Fruit fly (Drosophila melanogaster) whole organism, wandering third instar larva: ENCODE data around the gene erm.

ENCODE experiments used
- Abd-B ChIP-seq: fragments of >200 bp; optimal IDR thresholded peaks from 2 replicates; lab custom pipeline; 2017; ENCODE audit warnings: missing biosample characterization, missing genetic modification characterization
- CG32264 ChIP-seq: fragments of 200-800 bp; sonication (Bioruptor generic); optimal IDR thresholded peaks from 2 replicates; lab custom pipeline; 2016; ENCODE audit warnings: missing biosample characterization, missing genetic modification characterization
- CG9705 ChIP-seq: fragments of 200-800 bp; sonication (Bioruptor generic); optimal IDR thresholded peaks from 2 replicates; lab custom pipeline; 2018; ENCODE audit warnings: missing biosample characterization, mild to moderate bottlenecking, missing genetic modification characterization
- CrebA ChIP-seq: fragments of 200-800 bp; sonication (Bioruptor generic); optimal IDR thresholded peaks from 2 replicates; lab custom pipeline; 2016; ENCODE audit warnings: missing biosample characterization, mild to moderate bottlenecking, missing genetic modification characterization, borderline replicate concordance
- Dfd ChIP-seq: fragments of >200 bp; optimal IDR thresholded peaks from 2 replicates; lab custom pipeline; 2017; ENCODE audit warnings: missing biosample characterization, missing genetic modification characterization
- Dif ChIP-seq: fragments of 200-275, 200-300 bp; sonication (Bioruptor generic); optimal IDR thresholded peaks from 2 replicates; lab custom pipeline; 2018; ENCODE audit warnings: missing biosample characterization, missing genetic modification characterization; ENCODE audit not compliant: partially characterized antibody
- GATAd ChIP-seq: sonication (Bioruptor generic); optimal IDR thresholded peaks from 2 replicates; lab custom pipeline; 2016; ENCODE audit warnings: missing biosample characterization, missing genetic modification characterization
- HLH106 ChIP-seq: fragments of 200-800 bp; optimal IDR thresholded peaks from 3 replicates; lab custom pipeline; 2019; ENCODE audit warnings: missing biosample characterization, mild to moderate bottlenecking, missing genetic modification characterization, moderate library complexity
- Hnf4 ChIP-seq: fragments of 200-800 bp; sonication (Bioruptor generic); optimal IDR thresholded peaks from 2 replicates; lab custom pipeline; 2016; ENCODE audit warnings: missing biosample characterization, mild to moderate bottlenecking, missing genetic modification characterization
- Hr78 ChIP-seq: fragments of >200 bp; optimal IDR thresholded peaks from 2 replicates; lab custom pipeline; 2017; ENCODE audit warnings: missing biosample characterization, missing genetic modification characterization
- Mio ChIP-seq: sonication (Bioruptor generic); optimal IDR thresholded peaks from 2 replicates; lab custom pipeline; 2016; ENCODE audit warnings: missing biosample characterization, missing genetic modification characterization
- Myc ChIP-seq: fragments of >200 bp; optimal IDR thresholded peaks from 2 replicates; lab custom pipeline; 2017
- OdsH ChIP-seq: fragments of 200-800 bp; sonication (Bioruptor generic); optimal IDR thresholded peaks from 2 replicates; lab custom pipeline; 2016; ENCODE audit warnings: missing biosample characterization, mild to moderate bottlenecking, missing genetic modification characterization
- Rel ChIP-seq, 2 experiments: fragments of 200-800 bp; sonication (Bioruptor generic) in 1 of 2; optimal IDR thresholded peaks; 2 replicates in 1 of 2; 3 replicates in 1 of 2; lab custom pipeline; 2016 to 2019; ENCODE audit warnings: mild to moderate bottlenecking in 2 of 2, missing biosample characterization in 2 of 2, missing genetic modification characterization in 2 of 2, moderate library complexity in 1 of 2
- Sp1 ChIP-seq: fragments of 200-800 bp; sonication (Bioruptor generic); optimal IDR thresholded peaks from 3 replicates; lab custom pipeline; 2019; ENCODE audit warnings: missing biosample characterization, mild to moderate bottlenecking, missing genetic modification characterization, moderate library complexity
- br ChIP-seq: fragments of 200-800 bp; sonication (Bioruptor generic); optimal IDR thresholded peaks from 2 replicates; lab custom pipeline; 2016; ENCODE audit warnings: missing biosample characterization, missing genetic modification characterization
- brk ChIP-seq: fragments of 200-800 bp; sonication (Bioruptor generic); optimal IDR thresholded peaks from 2 replicates; lab custom pipeline; 2016; ENCODE audit warnings: missing biosample characterization, mild to moderate bottlenecking, missing genetic modification characterization
- ey ChIP-seq: fragments of 200-800 bp; sonication (Bioruptor generic); optimal IDR thresholded peaks from 2 replicates; lab custom pipeline; 2016; ENCODE audit warnings: missing biosample characterization, missing genetic modification characterization
- h ChIP-seq: fragments of 200-800 bp; sonication (Bioruptor generic); optimal IDR thresholded peaks from 3 replicates; lab custom pipeline; 2016; ENCODE audit warnings: missing biosample characterization, mild to moderate bottlenecking, missing genetic modification characterization
- lola ChIP-seq: fragments of >200 bp; optimal IDR thresholded peaks from 2 replicates; lab custom pipeline; 2017; ENCODE audit warnings: missing biosample characterization, missing genetic modification characterization
- pan ChIP-seq: fragments of >200 bp; optimal IDR thresholded peaks from 2 replicates; lab custom pipeline; 2017
- psq ChIP-seq: fragments of 200-800 bp; sonication (Bioruptor generic); optimal IDR thresholded peaks from 3 replicates; lab custom pipeline; 2017; ENCODE audit warnings: missing biosample characterization, mild to moderate bottlenecking, missing genetic modification characterization, moderate library complexity
- rgr ChIP-seq: fragments of 200-800 bp; sonication (Bioruptor generic); optimal IDR thresholded peaks from 3 replicates; lab custom pipeline; 2016; ENCODE audit warnings: missing biosample characterization, mild to moderate bottlenecking, missing genetic modification characterization
- sage ChIP-seq: fragments of 200-800 bp; sonication (Bioruptor generic); optimal IDR thresholded peaks from 2 replicates; lab custom pipeline; 2016; ENCODE audit warnings: missing biosample characterization, mild to moderate bottlenecking, missing genetic modification characterization
- sv ChIP-seq: fragments of 200-800 bp; sonication (Bioruptor generic); optimal IDR thresholded peaks from 3 replicates; lab custom pipeline; 2016; ENCODE audit warnings: missing biosample characterization, missing genetic modification characterization
- tai ChIP-seq: sonication (Bioruptor generic); optimal IDR thresholded peaks from 2 replicates; lab custom pipeline; 2016; ENCODE audit warnings: missing biosample characterization, missing genetic modification characterization
- usp ChIP-seq: fragments of >200 bp; optimal IDR thresholded peaks from 2 replicates; lab custom pipeline; 2017; ENCODE audit warnings: missing biosample characterization, missing genetic modification characterization
- woc ChIP-seq: sonication (Bioruptor generic); optimal IDR thresholded peaks from 2 replicates; lab custom pipeline; 2016; ENCODE audit warnings: missing biosample characterization, mild to moderate bottlenecking, missing genetic modification characterization

The erm gene

DNA sequence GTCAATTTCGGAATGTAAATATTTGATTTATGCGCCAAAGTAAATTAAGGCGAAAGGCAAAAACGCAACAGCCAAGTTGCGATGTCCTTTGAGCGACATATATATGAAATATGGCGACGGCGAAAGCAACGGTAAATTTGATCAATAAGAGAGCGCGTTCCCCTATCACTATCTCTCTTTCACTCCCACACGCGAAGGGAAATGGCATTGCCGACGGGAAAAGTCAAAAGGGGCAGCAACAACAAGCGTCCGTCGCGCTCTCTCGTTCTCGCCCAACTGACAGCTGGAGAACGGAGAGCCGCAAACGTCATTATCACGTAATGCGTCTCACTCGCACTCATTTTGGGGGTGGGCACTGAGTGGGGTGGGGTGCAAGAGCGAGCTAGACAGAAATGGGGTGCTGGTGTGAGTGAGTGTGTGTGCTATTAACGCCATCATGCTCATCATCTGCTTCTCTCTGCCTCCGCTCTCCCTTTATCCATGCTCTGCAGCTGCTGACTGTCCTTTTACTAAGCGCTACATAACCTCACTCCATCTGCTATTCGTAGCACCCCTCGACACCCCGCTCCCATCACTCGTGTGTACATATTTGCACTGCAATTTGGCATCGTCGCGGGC lies at the start of gene erm:
erm (minus strand) TSS at position 51 of the 618 bp plus-strand sequence.
- TF ChIP-seq brk (GFP tag; lab: Kevin White, UChicago): no peak
- no peak for TF ChIP-seq HLH106 (tag; lab: Kevin White, UChicago)
- no peak for TF ChIP-seq Dif (GFP tag; lab: Kevin White, UChicago)
- TF ChIP-seq OdsH (GFP tag; lab: Kevin White, UChicago): no peak
- TF ChIP-seq Myc (lab: Kevin White, UChicago): no peak
- TF ChIP-seq woc (GFP tag; lab: Kevin White, UChicago): no peak
- TF ChIP-seq sv (GFP tag; lab: Kevin White, UChicago): no peak

dm6 chr2L:2015204-2015603 lies 45.0 kb upstream of the erm start:
- TF ChIP-seq CrebA (GFP tag; lab: Kevin White, UChicago) (no peak), Sp1 (GFP tag; lab: Kevin White, UChicago) (no peak), Dif (GFP tag; lab: Kevin White, UChicago) (no peak), CG32264 (GFP tag; lab: Kevin White, UChicago) (no peak)

dm6 chr2L:2013836-2014434 lies 43.8 kb upstream of the erm start:
- no peak for TF ChIP-seq pan (lab: Kevin White, UChicago)
- no peak for TF ChIP-seq usp (GFP tag; lab: Kevin White, UChicago)
- no peak for TF ChIP-seq psq
- no peak for TF ChIP-seq lola (GFP tag; lab: Kevin White, UChicago)
- no peak for TF ChIP-seq ey (GFP tag; lab: Kevin White, UChicago)
- TF ChIP-seq Myc (lab: Kevin White, UChicago): no peak
- TF ChIP-seq sv (GFP tag; lab: Kevin White, UChicago): no peak

DNA sequence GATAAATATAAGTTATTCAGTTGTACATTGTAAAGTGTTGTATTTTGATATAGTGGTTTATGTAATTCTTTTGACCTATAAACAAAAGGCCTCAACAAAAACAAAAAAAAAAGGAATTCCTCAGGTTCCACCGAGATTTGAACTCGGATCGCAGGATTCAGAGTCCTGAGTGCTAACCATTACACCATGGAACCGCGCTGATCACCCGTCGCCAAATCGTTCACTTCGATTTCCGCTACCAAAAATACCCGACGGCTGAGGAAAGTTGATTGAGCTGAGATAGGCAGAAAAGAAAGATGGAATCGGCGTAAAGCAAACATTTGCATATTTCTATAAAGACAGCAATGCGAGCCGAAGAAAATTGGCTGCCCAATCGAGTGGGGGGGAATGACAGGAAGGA lies 42.9 kb upstream of the erm start:
- no peak for TF ChIP-seq Rel (GFP tag; optimal IDR thresholded peaks at IDR 0.05; lab: Kevin White, UChicago)
- TF ChIP-seq Rel (tag; optimal IDR thresholded peaks at IDR 0.05; lab: Kevin White, UChicago): no peak
- no peak for TF ChIP-seq psq
- no peak for TF ChIP-seq brk (GFP tag; lab: Kevin White, UChicago)
- no peak for TF ChIP-seq Dif (GFP tag; lab: Kevin White, UChicago)
- TF ChIP-seq usp (GFP tag; lab: Kevin White, UChicago): no peak
- no peak for TF ChIP-seq Abd-B (GFP tag; lab: Kevin White, UChicago)
- TF ChIP-seq Hnf4: no peak
- no peak for TF ChIP-seq Hr78 (GFP tag; lab: Kevin White, UChicago)
- no peak for TF ChIP-seq HLH106 (tag; lab: Kevin White, UChicago)
- TF ChIP-seq CG32264 (GFP tag; lab: Kevin White, UChicago): no peak
- TF ChIP-seq Mio (GFP tag; lab: Kevin White, UChicago): no peak
- TF ChIP-seq OdsH (GFP tag; lab: Kevin White, UChicago): no peak
- no peak for TF ChIP-seq tai (GFP tag; lab: Kevin White, UChicago)
- no peak for TF ChIP-seq woc (GFP tag; lab: Kevin White, UChicago)
- no peak for TF ChIP-seq pan (lab: Kevin White, UChicago)
- TF ChIP-seq rgr: no peak
- TF ChIP-seq Dfd (GFP tag; lab: Kevin White, UChicago): no peak
- TF ChIP-seq h (GFP tag; lab: Kevin White, UChicago): no peak
- TF ChIP-seq CrebA (GFP tag; lab: Kevin White, UChicago): no peak
- no peak for TF ChIP-seq Sp1 (GFP tag; lab: Kevin White, UChicago)

DNA sequence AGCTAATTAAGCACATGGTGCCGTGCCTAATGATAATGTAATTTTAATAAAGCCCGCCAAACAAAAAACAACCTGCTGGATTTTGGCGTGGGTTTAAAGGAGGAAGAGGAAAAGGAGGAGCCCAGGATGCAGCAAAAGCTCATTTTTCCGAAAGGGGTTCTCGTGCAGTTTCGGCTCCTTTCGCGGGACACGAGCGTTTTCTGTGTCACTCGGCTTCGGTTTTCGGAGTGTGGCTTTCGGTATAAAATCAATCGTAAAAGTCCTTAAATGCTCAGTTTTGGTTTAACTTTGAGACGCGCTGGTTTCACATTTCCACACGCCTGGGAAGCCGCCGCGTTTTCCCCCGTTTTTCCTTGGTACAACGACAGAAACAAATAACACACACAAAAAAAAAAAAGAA lies 41.3 kb upstream of the erm start:
- TF ChIP-seq GATAd (no peak), Hr78 (GFP tag; lab: Kevin White, UChicago) (no peak), sv (GFP tag; lab: Kevin White, UChicago) (no peak), br (GFP tag; lab: Kevin White, UChicago) (no peak), CG9705 (GFP tag; lab: Kevin White, UChicago) (no peak), CG32264 (GFP tag; lab: Kevin White, UChicago) (no peak), sage (GFP tag; lab: Kevin White, UChicago) (no peak), Abd-B (GFP tag; lab: Kevin White, UChicago) (no peak)
